Fruit fly (Drosophila melanogaster): ENCODE results near the gene CG3226.

The CG3226 gene

dm6 chrX:6696467-6696866, 42.4 kb upstream of the CG3226 start (continued):
- peak; percentile 66 for TF ChIP-seq spab (GFP tag; optimal IDR thresholded peaks at IDR 0.05)
- peak; percentile 79 for TF ChIP-seq Sox14 (GFP tag; optimal IDR thresholded peaks at IDR 0.05)
- peak; percentile 76 for TF ChIP-seq CG32006 (GFP tag; optimal IDR thresholded peaks at IDR 0.05)
- peak; percentile 81 for TF ChIP-seq acj6 (GFP tag; optimal IDR thresholded peaks at IDR 0.05)
- peak; percentile 86 for TF ChIP-seq esn (GFP tag; optimal IDR thresholded peaks at IDR 0.05)
- TF ChIP-seq CG4318 (GFP tag; optimal IDR thresholded peaks at IDR 0.05), result no peak
- TF ChIP-seq CG6808 (GFP tag; optimal IDR thresholded peaks at IDR 0.05), result peak; percentile 78
- peak; percentile 71 for TF ChIP-seq Ets21C (GFP tag; optimal IDR thresholded peaks at IDR 0.05)

dm6 chrX:6694979-6695388, 40.9 kb upstream of the CG3226 start, which contains the start of gene CG14442:
Gene CG14442 (minus strand): TSS chrX:6695007.
- TF ChIP-seq svp (GFP tag) (peak; percentile 76), CG6163 (GFP tag; IDR thresholded peaks at IDR 0.05) (no peak; the same call in 2 of the 3 replicates), pdm3 (GFP tag; optimal IDR thresholded peaks at IDR 0.05) (peak; percentile 25), CG3919 (GFP tag; optimal IDR thresholded peaks at IDR 0.05) (peak; percentile 30), Eip78C (GFP tag) (peak; percentile 47), ss (GFP tag; optimal IDR thresholded peaks at IDR 0.05) (no peak), OdsH (GFP tag; optimal IDR thresholded peaks at IDR 0.05) (no peak), Hr38 (GFP tag; optimal IDR thresholded peaks at IDR 0.05) (no peak), CG8119 (GFP tag; IDR thresholded peaks at IDR 0.05) (no peak), Sox14 (GFP tag; optimal IDR thresholded peaks at IDR 0.05) (no peak), CG3032 (tag; optimal IDR thresholded peaks at IDR 0.05) (peak; percentile 12), cyc (GFP tag; optimal IDR thresholded peaks at IDR 0.05) (peak; percentile 24), CG8632 (GFP tag; optimal IDR thresholded peaks at IDR 0.05) (peak; percentile 20), vri (GFP tag; optimal IDR thresholded peaks at IDR 0.05) (no peak), CG34406 (GFP tag; optimal IDR thresholded peaks at IDR 0.05) (no peak), eg (GFP tag; IDR thresholded peaks at IDR 0.05) (peak; percentile 59), topi (GFP tag; optimal IDR thresholded peaks at IDR 0.05) (peak; percentile 44), acj6 (GFP tag; optimal IDR thresholded peaks at IDR 0.05) (no peak), CG32006 (GFP tag; optimal IDR thresholded peaks at IDR 0.05) (peak; percentile 18), net (GFP tag; optimal IDR thresholded peaks at IDR 0.05) (no peak), CG11902 (GFP tag; optimal IDR thresholded peaks at IDR 0.05) (no peak), Ets21C (GFP tag; optimal IDR thresholded peaks at IDR 0.05) (peak; percentile 40), CG10631 (GFP tag; optimal IDR thresholded peaks at IDR 0.05) (peak; percentile 27), CG31627 (GFP tag; optimal IDR thresholded peaks at IDR 0.05) (peak; percentile 44), dac (GFP tag; optimal IDR thresholded peaks at IDR 0.05) (no peak), CG11762 (GFP tag; optimal IDR thresholded peaks at IDR 0.05; ENCODE audit: insufficient read depth) (no peak), Smox (GFP tag; optimal IDR thresholded peaks at IDR 0.05) (peak; percentile 52), CG4318 (GFP tag; optimal IDR thresholded peaks at IDR 0.05) (no peak), Sox15 (GFP tag; optimal IDR thresholded peaks at IDR 0.05) (peak; percentile 14), salr (GFP tag; optimal IDR thresholded peaks at IDR 0.05) (no peak), fd59A (GFP tag; optimal IDR thresholded peaks at IDR 0.05) (no peak), Ets96B (tag; optimal IDR thresholded peaks at IDR 0.05) (no peak), CG10669 (GFP tag; optimal IDR thresholded peaks at IDR 0.05) (no peak), achi (GFP tag; optimal IDR thresholded peaks at IDR 0.05) (peak; percentile 40), CG15336 (GFP tag; IDR thresholded peaks at IDR 0.05) (no peak), CG6854 (GFP tag; optimal IDR thresholded peaks at IDR 0.05) (no peak), dsx (GFP tag; optimal IDR thresholded peaks at IDR 0.05; ENCODE audit: poor library complexity, severe bottlenecking) (no peak), Sox102F (GFP tag; optimal IDR thresholded peaks at IDR 0.05) (no peak), CG16779 (tag; optimal IDR thresholded peaks at IDR 0.05) (no peak), Hr39 (GFP tag; optimal IDR thresholded peaks at IDR 0.05) (peak; percentile 47), Blimp-1 (GFP tag; optimal IDR thresholded peaks at IDR 0.05) (no peak), CG7368 (GFP tag; optimal IDR thresholded peaks at IDR 0.05) (no peak), CG6276 (GFP tag; optimal IDR thresholded peaks at IDR 0.05) (no peak), Eip93F (GFP tag; optimal IDR thresholded peaks at IDR 0.05) (no peak), CG6792 (GFP tag; optimal IDR thresholded peaks at IDR 0.05) (no peak), Met (GFP tag; optimal IDR thresholded peaks at IDR 0.05) (peak; percentile 45), fd85E (GFP tag; optimal IDR thresholded peaks at IDR 0.05) (no peak), spab (GFP tag; optimal IDR thresholded peaks at IDR 0.05) (no peak)
